Worm (Caenorhabditis elegans) whole organism, L3 larva: Measurements from ENCODE around the gene F35F10.6.

Experiments
- R02D3.7 ChIP-seq: fragments of 150-350 bp; optimal IDR thresholded peaks from 2 replicates; lab custom pipeline; 2014; ENCODE audit warnings: missing biosample characterization, missing genetic modification characterization
- ZK546.5 ChIP-seq: sonication (generic microtip); optimal IDR thresholded peaks from 2 replicates; lab custom pipeline; 2017; ENCODE audit warnings: missing biosample characterization, missing genetic modification characterization
- aly-2 ChIP-seq: fragments of 150-350 bp; optimal IDR thresholded peaks from 2 replicates; lab custom pipeline; 2014; ENCODE audit warnings: missing biosample characterization, missing genetic modification characterization
- ama-1 ChIP-seq: fragments of 150-350 bp; optimal IDR thresholded peaks from 2 replicates; lab custom pipeline; 2018
- ceh-16 ChIP-seq: sonication (generic microtip); optimal IDR thresholded peaks from 2 replicates; lab custom pipeline; 2017; ENCODE audit warnings: missing biosample characterization, missing genetic modification characterization
- ceh-28 ChIP-seq: fragments of 150-350 bp; optimal IDR thresholded peaks from 2 replicates; lab custom pipeline; 2014; ENCODE audit warnings: missing biosample characterization, missing genetic modification reagents, missing genetic modification characterization
- egl-27 ChIP-seq: sonication (generic microtip); optimal IDR thresholded peaks from 4 replicates; lab custom pipeline; 2017; ENCODE audit warnings: missing biosample characterization, missing genetic modification reagents, missing genetic modification characterization
- egl-5 ChIP-seq: fragments of 150-350 bp; optimal IDR thresholded peaks from 2 replicates; lab custom pipeline; 2017; ENCODE audit warnings: missing biosample characterization, missing genetic modification reagents, missing genetic modification characterization, inconsistent platforms
- elt-1 ChIP-seq: fragments of 150-350 bp; optimal IDR thresholded peaks from 2 replicates; lab custom pipeline; 2014; ENCODE audit warnings: missing biosample characterization, missing genetic modification characterization
- elt-2 ChIP-seq: sonication (generic microtip); optimal IDR thresholded peaks from 2 replicates; lab custom pipeline; 2016; ENCODE audit warnings: missing genetic modification reagents, mild to moderate bottlenecking, missing genetic modification characterization, missing compliant biosample characterization
- elt-3 ChIP-seq, 3 experiments: fragments of 150-350 bp in 1 of 3; sonication (generic microtip) in 2 of 3; optimal IDR thresholded peaks; 2 replicates in 2 of 3; 4 replicates in 1 of 3; lab custom pipeline; 2014 to 2017; ENCODE audit warnings: missing biosample characterization in 3 of 3, missing genetic modification characterization in 3 of 3
- eor-1 ChIP-seq, 2 experiments: fragments of 150-350 bp; optimal IDR thresholded peaks; 2 replicates each; lab custom pipeline; 2014 to 2018; ENCODE audit warnings: missing biosample characterization in 2 of 2, missing genetic modification characterization in 2 of 2
- fkh-10 ChIP-seq: sonication (generic microtip); optimal IDR thresholded peaks from 2 replicates; lab custom pipeline; 2017; ENCODE audit warnings: missing biosample characterization, missing genetic modification reagents, missing genetic modification characterization
- fkh-2 ChIP-seq: fragments of 150-350 bp; optimal IDR thresholded peaks from 2 replicates; lab custom pipeline; 2014; ENCODE audit warnings: missing biosample characterization, missing genetic modification reagents, missing genetic modification characterization
- hmg-11 ChIP-seq: sonication (generic microtip); optimal IDR thresholded peaks from 2 replicates; lab custom pipeline; 2016; ENCODE audit warnings: missing genetic modification characterization, missing compliant biosample characterization
- jun-1 ChIP-seq: fragments of 150-350 bp; optimal IDR thresholded peaks from 2 replicates; lab custom pipeline; 2014; ENCODE audit warnings: missing biosample characterization, missing genetic modification reagents, missing genetic modification characterization
- lin-15B ChIP-seq: fragments of 150-350 bp; optimal IDR thresholded peaks from 2 replicates; lab custom pipeline; 2014; ENCODE audit warnings: missing biosample characterization, missing genetic modification characterization
- mdl-1 ChIP-seq: fragments of 150-350 bp; optimal IDR thresholded peaks from 2 replicates; lab custom pipeline; 2014; ENCODE audit warnings: missing biosample characterization, missing genetic modification characterization
- mml-1 ChIP-seq: fragments of 150-350 bp; sonication (generic microtip); optimal IDR thresholded peaks from 3 replicates; lab custom pipeline; 2014; ENCODE audit warnings: missing biosample characterization, missing genetic modification characterization
- nfya-1 ChIP-seq: sonication (generic microtip); optimal IDR thresholded peaks from 2 replicates; lab custom pipeline; 2017; ENCODE audit warnings: missing genetic modification characterization, mild to moderate bottlenecking, missing compliant biosample characterization, antibody characterized with exemption, moderate library complexity; ENCODE audit not compliant: insufficient read depth
- nhr-11 ChIP-seq: fragments of 150-350 bp; optimal IDR thresholded peaks from 2 replicates; lab custom pipeline; 2014; ENCODE audit warnings: missing biosample characterization, missing genetic modification characterization
- nhr-12 ChIP-seq: fragments of 150-350 bp; optimal IDR thresholded peaks from 2 replicates; lab custom pipeline; 2014; ENCODE audit warnings: missing biosample characterization, missing genetic modification characterization
- nhr-25 ChIP-seq: sonication (generic microtip); optimal IDR thresholded peaks from 2 replicates; lab custom pipeline; 2017; ENCODE audit warnings: missing biosample characterization, missing genetic modification characterization
- nhr-43 ChIP-seq: sonication (generic microtip); optimal IDR thresholded peaks from 2 replicates; lab custom pipeline; 2016; ENCODE audit warnings: mild to moderate bottlenecking, missing genetic modification characterization, missing compliant biosample characterization; ENCODE audit not compliant: poor library complexity, severe bottlenecking
- nhr-67 ChIP-seq: fragments of 150-350 bp; optimal IDR thresholded peaks from 2 replicates; lab custom pipeline; 2014; ENCODE audit warnings: missing biosample characterization, missing genetic modification characterization
- nhr-76 ChIP-seq: fragments of 150-350 bp; sonication (generic microtip); optimal IDR thresholded peaks from 5 replicates; lab custom pipeline; 2014; ENCODE audit warnings: missing biosample characterization, missing genetic modification characterization
- nhr-77 ChIP-seq: fragments of 150-350 bp; optimal IDR thresholded peaks from 2 replicates; lab custom pipeline; 2014; ENCODE audit warnings: missing biosample characterization, missing genetic modification characterization
- pqm-1 ChIP-seq: fragments of 150-350 bp; optimal IDR thresholded peaks from 2 replicates; lab custom pipeline; 2017; ENCODE audit warnings: missing biosample characterization, missing genetic modification characterization, inconsistent platforms
- sea-2 ChIP-seq: fragments of 150-350 bp; sonication (generic microtip); optimal IDR thresholded peaks from 4 replicates; lab custom pipeline; 2014; ENCODE audit warnings: missing biosample characterization, missing genetic modification reagents, missing genetic modification characterization
- skn-1 ChIP-seq: fragments of 150-350 bp; optimal IDR thresholded peaks from 2 replicates; lab custom pipeline; 2014; ENCODE audit warnings: missing biosample characterization, missing genetic modification characterization
- snpc-4 ChIP-seq: fragments of 150-350 bp; optimal IDR thresholded peaks from 2 replicates; lab custom pipeline; 2014; ENCODE audit warnings: missing biosample characterization, missing genetic modification characterization
- tbx-2 ChIP-seq: sonication (generic microtip); optimal IDR thresholded peaks from 2 replicates; lab custom pipeline; 2016; ENCODE audit warnings: mild to moderate bottlenecking, missing genetic modification characterization, missing compliant biosample characterization
- unc-39 ChIP-seq: sonication (generic microtip); optimal IDR thresholded peaks from 4 replicates; lab custom pipeline; 2017; ENCODE audit warnings: missing biosample characterization, missing genetic modification characterization
- unc-62 ChIP-seq: fragments of 150-350 bp; sonication (generic microtip); optimal IDR thresholded peaks from 4 replicates; lab custom pipeline; 2014; ENCODE audit warnings: missing biosample characterization, missing genetic modification reagents, missing genetic modification characterization
- zag-1 ChIP-seq: fragments of 150-350 bp; optimal IDR thresholded peaks from 2 replicates; lab custom pipeline; 2014; ENCODE audit warnings: missing biosample characterization, missing genetic modification characterization
- ztf-11 ChIP-seq: fragments of 150-350 bp; optimal IDR thresholded peaks from 2 replicates; lab custom pipeline; 2014; ENCODE audit warnings: missing biosample characterization, missing genetic modification characterization
- ztf-4 ChIP-seq: fragments of 150-350 bp; optimal IDR thresholded peaks from 2 replicates; lab custom pipeline; 2014; ENCODE audit warnings: missing biosample characterization, missing genetic modification characterization

F35F10.6 gene

DNA sequence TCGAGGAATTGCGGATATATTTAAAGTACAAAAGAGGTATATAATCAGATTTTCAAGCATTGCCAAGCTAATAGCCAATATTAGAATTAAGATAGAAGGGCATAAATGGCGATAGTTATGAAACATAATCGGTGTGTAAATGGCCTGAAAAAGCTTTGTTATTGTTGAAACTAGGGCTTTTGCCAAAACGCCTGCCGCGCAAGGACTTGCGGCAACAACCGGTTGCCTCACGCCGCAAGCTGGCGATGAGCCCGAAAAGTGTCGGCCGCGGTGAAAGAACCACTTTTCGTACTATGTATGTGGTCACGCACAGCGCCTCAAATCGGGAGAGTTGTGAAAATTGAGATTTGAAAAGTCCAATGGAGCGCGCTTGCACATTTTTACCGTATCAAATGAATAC lies 10.3 kb upstream of the F35F10.6 start:
- TF ChIP-seq eor-1 (tag; optimal IDR thresholded peaks at IDR 0.05; lab: Kevin White, UChicago) (no peak), ztf-11 (tag; lab: Kevin White, UChicago) (no peak), unc-62 (no peak), jun-1 (tag; lab: Kevin White, UChicago) (no peak), elt-2 (tag; lab: Kevin White, UChicago) (no peak), hmg-11 (tag; lab: Kevin White, UChicago) (no peak), ceh-16 (no peak), pqm-1 (no peak), fkh-2 (tag; lab: Kevin White, UChicago) (no peak), nhr-11 (no peak), tbx-2 (tag; lab: Kevin White, UChicago) (no peak), ztf-4 (tag; lab: Kevin White, UChicago) (no peak), nfya-1 (no peak), aly-2 (tag; lab: Kevin White, UChicago) (no peak), nhr-25 (no peak), nhr-77 (tag; lab: Kevin White, UChicago) (no peak)

DNA sequence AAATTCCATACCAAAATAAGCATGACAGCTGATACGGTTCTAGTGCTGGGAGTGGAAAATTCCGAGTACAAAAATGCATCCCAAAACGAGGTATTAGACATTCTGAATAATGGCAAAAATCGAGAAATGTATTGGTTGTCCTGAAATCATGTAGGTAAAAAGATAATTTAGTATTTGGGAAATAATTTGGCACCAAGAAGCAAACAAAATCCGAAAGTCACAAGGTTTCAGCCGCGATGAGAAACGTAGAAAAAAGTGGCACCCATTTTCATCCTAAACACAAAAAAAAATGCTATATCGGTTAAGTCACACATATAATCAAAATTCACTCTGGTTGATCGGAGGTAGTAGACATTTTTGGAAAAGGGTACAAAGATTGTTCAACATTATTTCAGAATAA lies 8.6 kb upstream of the F35F10.6 start, which contains the start of gene srx-122:
Gene srx-122, minus strand, starts transcription at position 101 of the 400 bp plus-strand sequence.
- no peak for TF ChIP-seq nhr-12 (tag; lab: Kevin White, UChicago)
- no peak for TF ChIP-seq unc-39 (tag; lab: Kevin White, UChicago)
- no peak for TF ChIP-seq ceh-28
- TF ChIP-seq mml-1, result no peak
- no peak for TF ChIP-seq hmg-11 (tag; lab: Kevin White, UChicago)
- no peak for TF ChIP-seq mdl-1 (tag; lab: Kevin White, UChicago)
- TF ChIP-seq elt-1, result no peak
- no peak for TF ChIP-seq egl-5 (tag; lab: Kevin White, UChicago)
- TF ChIP-seq nhr-43 (tag; lab: Kevin White, UChicago), result no peak
- no peak for TF ChIP-seq nhr-67 (tag; lab: Kevin White, UChicago)

DNA sequence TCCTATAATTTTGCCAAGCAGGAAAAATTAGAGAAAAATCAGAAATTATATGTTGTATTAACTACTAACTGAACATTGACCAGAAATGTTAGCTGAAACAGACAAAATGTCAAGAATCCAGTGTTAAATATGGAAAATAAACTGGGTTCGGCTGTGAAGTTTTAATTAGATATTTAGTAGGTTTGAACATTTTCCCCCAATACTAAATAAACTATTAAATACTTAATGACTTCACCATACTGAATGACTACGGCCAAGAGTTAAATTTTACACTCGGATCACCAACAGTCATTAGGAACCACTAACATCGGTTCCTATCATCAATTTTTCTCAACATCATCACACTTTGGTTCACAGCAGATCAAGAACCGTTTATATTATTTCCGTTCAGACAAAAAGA lies 6.2 kb upstream of the F35F10.6 start:
- TF ChIP-seq skn-1 (tag; lab: Kevin White, UChicago) (no peak), elt-1 (no peak), ceh-28 (no peak), tbx-2 (tag; lab: Kevin White, UChicago) (no peak), mml-1 (no peak), mdl-1 (tag; lab: Kevin White, UChicago) (no peak), pqm-1 (no peak), snpc-4 (tag; lab: Kevin White, UChicago) (no peak), ZK546.5 (no peak), lin-15B (tag; lab: Kevin White, UChicago) (no peak), ceh-16 (no peak), nhr-11 (no peak), ama-1 (no peak), egl-27 (no peak)
- TF ChIP-seq, all 47 proteins: peak for 0

DNA sequence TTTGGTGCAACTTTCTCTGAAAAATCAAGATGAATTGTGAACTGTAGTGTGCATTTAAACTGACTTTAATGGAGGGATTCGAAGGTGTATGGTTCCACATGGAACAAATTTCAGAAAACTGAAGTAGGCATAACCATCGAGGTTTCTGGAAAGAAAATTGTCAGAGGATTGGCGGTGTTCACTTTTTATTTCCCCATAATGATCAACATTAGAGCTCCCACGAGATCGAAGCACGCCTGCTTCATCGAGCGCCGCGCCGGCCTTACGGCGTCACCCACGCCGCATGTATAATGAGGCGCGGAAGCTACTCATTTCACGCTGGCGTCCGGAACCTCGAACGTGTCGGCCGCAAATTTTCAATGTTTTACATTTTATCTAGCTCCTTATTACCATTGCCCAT lies 1.0 kb downstream of the F35F10.6 start:
- TF ChIP-seq nhr-77 (tag; lab: Kevin White, UChicago) (no peak), sea-2 (GFP tag; lab: Kevin White, UChicago) (no peak), fkh-10 (GFP tag; lab: Kevin White, UChicago) (no peak), zag-1 (tag; lab: Kevin White, UChicago) (no peak), ZK546.5 (no peak), R02D3.7 (tag; lab: Kevin White, UChicago) (no peak), ceh-28 (no peak), elt-3 (tag; optimal IDR thresholded peaks at IDR 0.05; lab: Kevin White, UChicago) (no peak), nhr-76 (tag; lab: Kevin White, UChicago) (no peak)

DNA sequence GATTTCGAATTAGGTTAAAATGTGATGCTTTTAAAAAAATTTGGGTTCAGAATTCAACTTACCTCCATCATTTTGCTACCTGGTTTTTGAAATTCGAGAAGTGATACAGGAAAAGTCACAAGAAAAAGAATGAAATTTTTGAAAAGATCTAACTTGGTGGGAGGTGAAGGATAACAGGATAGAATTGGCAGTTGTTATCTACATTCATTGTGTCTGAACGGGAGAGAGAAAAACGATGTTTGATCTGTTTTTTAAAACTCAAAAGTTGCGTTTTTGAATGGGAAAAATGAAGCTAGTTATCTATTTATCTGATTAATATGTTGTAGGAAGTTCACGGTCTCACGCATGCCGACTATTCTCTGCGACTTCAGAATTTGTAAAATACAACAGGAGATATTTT lies 1.8 kb downstream of the F35F10.6 start, which contains the start of gene F35F10.7:
Gene F35F10.7, minus strand, starts transcription at position 101 of the 400 bp plus-strand sequence.
- no peak for TF ChIP-seq ceh-28
- no peak for TF ChIP-seq nhr-25
- TF ChIP-seq nhr-77 (tag; lab: Kevin White, UChicago), result no peak
- no peak for TF ChIP-seq fkh-10 (GFP tag; lab: Kevin White, UChicago)
- no peak for TF ChIP-seq elt-1
- TF ChIP-seq nhr-11, result no peak
- TF ChIP-seq skn-1 (tag; lab: Kevin White, UChicago), result no peak
- TF ChIP-seq nhr-67 (tag; lab: Kevin White, UChicago), result no peak
- TF ChIP-seq egl-27, result no peak
- TF ChIP-seq sea-2 (GFP tag; lab: Kevin White, UChicago), result no peak
